Worm (Caenorhabditis elegans) whole organism, L1 larva: ENCODE data around the gene spe-51.

Source experiments
- C04F5.9 ChIP-seq: sonication (generic microtip); optimal IDR thresholded peaks from 2 replicates; lab custom pipeline; 2016; ENCODE audit warnings: missing genetic modification characterization, missing compliant biosample characterization
- C34B4.2 ChIP-seq: sonication (generic microtip); optimal IDR thresholded peaks from 2 replicates; lab custom pipeline; 2017; ENCODE audit warnings: mild to moderate bottlenecking, missing genetic modification characterization, missing compliant biosample characterization
- F16B12.6 ChIP-seq: fragments of 150-350 bp; optimal IDR thresholded peaks from 2 replicates; lab custom pipeline; 2014; ENCODE audit warnings: missing biosample characterization, missing genetic modification characterization
- Y116A8C.19 ChIP-seq: sonication (generic microtip); optimal IDR thresholded peaks from 2 replicates; lab custom pipeline; 2016; ENCODE audit warnings: missing compliant biosample characterization, missing genetic modification characterization, borderline replicate concordance
- aly-2 ChIP-seq: fragments of 150-350 bp; optimal IDR thresholded peaks from 2 replicates; lab custom pipeline; 2014; ENCODE audit warnings: missing biosample characterization, missing genetic modification characterization
- blmp-1 ChIP-seq: fragments of 150-350 bp; optimal IDR thresholded peaks from 2 replicates; lab custom pipeline; 2014; ENCODE audit warnings: missing biosample characterization, missing genetic modification characterization
- ceh-8 ChIP-seq: fragments of 200-800 bp; sonication (Bioruptor generic); optimal IDR thresholded peaks from 2 replicates; lab custom pipeline; 2018; ENCODE audit warnings: mild to moderate bottlenecking, missing genetic modification characterization, moderate library complexity, missing compliant biosample characterization
- ceh-82 ChIP-seq, 3 experiments: fragments of 150-350 bp in 1 of 3; sonication (generic microtip) in 2 of 3; optimal IDR thresholded peaks; 2 replicates each; lab custom pipeline; 2014 to 2017; ENCODE audit warnings: missing biosample characterization in 3 of 3, missing genetic modification characterization in 3 of 3
- ceh-90 ChIP-seq: sonication (generic microtip); optimal IDR thresholded peaks from 2 replicates; lab custom pipeline; 2016; ENCODE audit warnings: missing genetic modification characterization, missing compliant biosample characterization
- ces-1 ChIP-seq: fragments of 150-350 bp; optimal IDR thresholded peaks from 2 replicates; lab custom pipeline; 2014; ENCODE audit warnings: missing biosample characterization, missing genetic modification reagents, missing genetic modification characterization
- efl-3 ChIP-seq: fragments of 200-800 bp; sonication (Bioruptor generic); optimal IDR thresholded peaks from 2 replicates; lab custom pipeline; 2018; ENCODE audit warnings: mild to moderate bottlenecking, missing genetic modification characterization, missing compliant biosample characterization
- egl-13 ChIP-seq: sonication (generic microtip); optimal IDR thresholded peaks from 2 replicates; lab custom pipeline; 2016; ENCODE audit warnings: missing genotype, missing genetic modification reagents, missing genetic modification characterization, missing compliant biosample characterization
- egl-27 ChIP-seq, 2 experiments: fragments of 150-350 bp in 1 of 2; sonication (generic microtip); optimal IDR thresholded peaks; 3 replicates each; lab custom pipeline; 2017 to 2018; ENCODE audit warnings: missing biosample characterization in 2 of 2, missing genetic modification characterization in 2 of 2, missing genetic modification reagents in 2 of 2
- elt-2 ChIP-seq: sonication (generic microtip); optimal IDR thresholded peaks from 2 replicates; lab custom pipeline; 2016; ENCODE audit warnings: missing genetic modification characterization, mild to moderate bottlenecking, inconsistent platforms, missing compliant biosample characterization, missing genetic modification reagents
- ets-5 ChIP-seq: fragments of 200-800 bp; sonication (Bioruptor generic); IDR thresholded peaks from 2 replicates; pipeline ENCODE4 v1.3.6; 2022; ENCODE audit warnings: missing genetic modification characterization, missing compliant biosample characterization
- fkh-10 ChIP-seq: sonication (generic microtip); optimal IDR thresholded peaks from 2 replicates; lab custom pipeline; 2017; ENCODE audit warnings: missing biosample characterization, missing genetic modification reagents, missing genetic modification characterization
- fkh-4 ChIP-seq: sonication (generic microtip); optimal IDR thresholded peaks from 2 replicates; lab custom pipeline; 2016; ENCODE audit warnings: missing compliant biosample characterization, missing genetic modification characterization, borderline replicate concordance
- fkh-8 ChIP-seq: sonication (generic microtip); optimal IDR thresholded peaks from 2 replicates; lab custom pipeline; 2016; ENCODE audit warnings: mild to moderate bottlenecking, missing genetic modification characterization, missing compliant biosample characterization
- fos-1 ChIP-seq: fragments of 150-350 bp; optimal IDR thresholded peaks from 2 replicates; lab custom pipeline; 2014; ENCODE audit warnings: missing biosample characterization, missing genetic modification characterization
- grh-1 ChIP-seq: fragments of 200-800 bp; sonication (Bioruptor generic); IDR thresholded peaks from 2 replicates; pipeline ENCODE4 v1.3.6; 2022; ENCODE audit warnings: missing genetic modification reagents, missing genetic modification characterization, missing compliant biosample characterization
- hlh-17 ChIP-seq: fragments of 200-800 bp; sonication (Bioruptor generic); optimal IDR thresholded peaks from 2 replicates; lab custom pipeline; 2018; ENCODE audit warnings: missing genetic modification characterization, mild to moderate bottlenecking, missing compliant biosample characterization, moderate library complexity, borderline replicate concordance
- hlh-4 ChIP-seq: sonication (generic microtip); optimal IDR thresholded peaks from 2 replicates; lab custom pipeline; 2016; ENCODE audit warnings: mild to moderate bottlenecking, missing genetic modification characterization, missing compliant biosample characterization
- irx-1 ChIP-seq: sonication (generic microtip); optimal IDR thresholded peaks from 2 replicates; lab custom pipeline; 2016; ENCODE audit warnings: missing genetic modification characterization, missing compliant biosample characterization
- lin-13 ChIP-seq: fragments of 150-350 bp; optimal IDR thresholded peaks from 2 replicates; lab custom pipeline; 2014; ENCODE audit warnings: missing biosample characterization, missing genetic modification reagents, missing genetic modification characterization
- lin-14 ChIP-seq: fragments of 200-800 bp; sonication (Bioruptor generic); optimal IDR thresholded peaks from 2 replicates; lab custom pipeline; 2018; ENCODE audit warnings: mild to moderate bottlenecking, missing genetic modification characterization, moderate library complexity, missing compliant biosample characterization
- lin-15B ChIP-seq: fragments of 150-350 bp; sonication (generic microtip); optimal IDR thresholded peaks from 3 replicates; lab custom pipeline; 2014; ENCODE audit warnings: missing biosample characterization, missing genetic modification characterization
- lin-35 ChIP-seq, 2 experiments: fragments of 150-350 bp; optimal IDR thresholded peaks; 2 replicates each; lab custom pipeline; 2014; ENCODE audit warnings: missing biosample characterization in 2 of 2, missing genetic modification characterization in 2 of 2, missing genetic modification reagents in 2 of 2
- lir-3 ChIP-seq: sonication (generic microtip); optimal IDR thresholded peaks from 2 replicates; lab custom pipeline; 2016; ENCODE audit warnings: mild to moderate bottlenecking, missing genetic modification characterization, moderate library complexity, missing compliant biosample characterization; ENCODE audit not compliant: poor library complexity
- lsy-2 ChIP-seq, 2 experiments: fragments of 150-350 bp; optimal IDR thresholded peaks; 2 replicates each; lab custom pipeline; 2014; ENCODE audit warnings: missing biosample characterization in 2 of 2, missing genetic modification characterization in 2 of 2
- mab-9 ChIP-seq: fragments of 200-800 bp; sonication (Bioruptor generic); IDR thresholded peaks from 2 replicates; pipeline ENCODE4 v1.3.6; 2022; ENCODE audit warnings: missing genetic modification reagents, missing genetic modification characterization, missing compliant biosample characterization
- mdl-1 ChIP-seq, 2 experiments: fragments of 150-350 bp; optimal IDR thresholded peaks; 2 replicates each; lab custom pipeline; 2014 to 2017; ENCODE audit warnings: missing biosample characterization in 2 of 2, missing genetic modification characterization in 2 of 2, inconsistent platforms in 1 of 2
- mef-2 ChIP-seq: fragments of 150-350 bp; optimal IDR thresholded peaks from 2 replicates; lab custom pipeline; 2014; ENCODE audit warnings: missing biosample characterization, missing genetic modification characterization
- nhr-11 ChIP-seq: fragments of 150-350 bp; optimal IDR thresholded peaks from 2 replicates; lab custom pipeline; 2014; ENCODE audit warnings: missing biosample characterization, missing genetic modification characterization
- nhr-47 ChIP-seq: sonication (generic microtip); optimal IDR thresholded peaks from 2 replicates; lab custom pipeline; 2016; ENCODE audit warnings: mild to moderate bottlenecking, missing genetic modification characterization, moderate library complexity, missing compliant biosample characterization
- nhr-71 ChIP-seq: sonication (generic microtip); optimal IDR thresholded peaks from 2 replicates; lab custom pipeline; 2016; ENCODE audit warnings: mild to moderate bottlenecking, missing genetic modification characterization, moderate library complexity, missing compliant biosample characterization
- nhr-76 ChIP-seq: sonication (generic microtip); optimal IDR thresholded peaks from 2 replicates; lab custom pipeline; 2017; ENCODE audit warnings: missing biosample characterization, missing genetic modification characterization
- nhr-85 ChIP-seq: sonication (generic microtip); peaks from one replicate; lab custom pipeline; 2016; ENCODE audit warnings: missing genetic modification characterization, inconsistent platforms, missing compliant biosample characterization
- pag-3 ChIP-seq: sonication (generic microtip); optimal IDR thresholded peaks from 2 replicates; lab custom pipeline; 2017; ENCODE audit warnings: missing genetic modification characterization, mild to moderate bottlenecking, missing compliant biosample characterization, antibody characterized with exemption, borderline replicate concordance; ENCODE audit not compliant: insufficient read depth
- pax-3 ChIP-seq: fragments of 200-800 bp; sonication (Bioruptor generic); optimal IDR thresholded peaks from 2 replicates; lab custom pipeline; 2018; ENCODE audit warnings: mild to moderate bottlenecking, missing genetic modification characterization, moderate library complexity, missing compliant biosample characterization
- pqm-1 ChIP-seq: sonication (generic microtip); optimal IDR thresholded peaks from 3 replicates; lab custom pipeline; 2017; ENCODE audit warnings: missing biosample characterization, missing genetic modification characterization
- rnt-1 ChIP-seq: sonication (generic microtip); optimal IDR thresholded peaks from 2 replicates; lab custom pipeline; 2016; ENCODE audit warnings: mild to moderate bottlenecking, missing genetic modification characterization, moderate library complexity, missing compliant biosample characterization
- snu-23 ChIP-seq: sonication (generic microtip); optimal IDR thresholded peaks from 2 replicates; lab custom pipeline; 2016; ENCODE audit warnings: missing genetic modification characterization, missing compliant biosample characterization
- sox-4 ChIP-seq: sonication (generic microtip); optimal IDR thresholded peaks from 2 replicates; lab custom pipeline; 2016; ENCODE audit warnings: missing genetic modification characterization, missing compliant biosample characterization
- sptf-1 ChIP-seq: fragments of 150-350 bp; optimal IDR thresholded peaks from 2 replicates; lab custom pipeline; 2014; ENCODE audit warnings: missing biosample characterization, missing genetic modification characterization
- swsn-7 ChIP-seq: sonication (generic microtip); optimal IDR thresholded peaks from 2 replicates; lab custom pipeline; 2016; ENCODE audit warnings: missing genetic modification characterization, missing compliant biosample characterization
- tbx-2 ChIP-seq: sonication (generic microtip); optimal IDR thresholded peaks from 2 replicates; lab custom pipeline; 2016; ENCODE audit warnings: missing genetic modification characterization, missing compliant biosample characterization
- tlp-1 ChIP-seq: fragments of 150-350 bp; optimal IDR thresholded peaks from 2 replicates; lab custom pipeline; 2014; ENCODE audit warnings: missing biosample characterization, missing genetic modification characterization
- unc-130 ChIP-seq: fragments of 150-350 bp; optimal IDR thresholded peaks from 2 replicates; lab custom pipeline; 2017; ENCODE audit warnings: missing biosample characterization, missing genetic modification characterization, inconsistent platforms
- unc-86 ChIP-seq: sonication (generic microtip); optimal IDR thresholded peaks from 2 replicates; lab custom pipeline; 2016; ENCODE audit warnings: missing genetic modification characterization, missing compliant biosample characterization
- zag-1 ChIP-seq: fragments of 150-350 bp; optimal IDR thresholded peaks from 2 replicates; lab custom pipeline; 2014; ENCODE audit warnings: missing biosample characterization, missing genetic modification characterization
- zip-4 ChIP-seq: fragments of 200-800 bp; sonication (Bioruptor generic); optimal IDR thresholded peaks from 2 replicates; lab custom pipeline; 2018; ENCODE audit warnings: mild to moderate bottlenecking, missing genetic modification characterization, moderate library complexity, missing compliant biosample characterization
- ztf-11 ChIP-seq, 2 experiments: sonication (generic microtip); optimal IDR thresholded peaks; 2 replicates each; lab custom pipeline; 2016 to 2017; ENCODE audit warnings: missing genetic modification characterization in 2 of 2, missing biosample characterization in 1 of 2, missing compliant biosample characterization in 1 of 2
- ztf-4 ChIP-seq: fragments of 150-350 bp; optimal IDR thresholded peaks from 2 replicates; lab custom pipeline; 2014; ENCODE audit warnings: missing biosample characterization, missing genetic modification characterization

Gene spe-51

ce11 chrIV:4705182-4705581 lies 12.6 kb downstream of the spe-51 start:
- TF ChIP-seq unc-86 (tag; lab: Kevin White, UChicago) (no peak), ztf-4 (tag; lab: Kevin White, UChicago) (no peak), ceh-90 (tag; lab: Kevin White, UChicago) (no peak), C04F5.9 (tag; lab: Kevin White, UChicago) (no peak), mab-9 (no peak), swsn-7 (tag; lab: Kevin White, UChicago) (peak; percentile 56), egl-13 (tag; lab: Kevin White, UChicago) (no peak), lin-14 (GFP tag; lab: Kevin White, UChicago) (peak; percentile 94), mef-2 (tag; lab: Kevin White, UChicago) (no peak), hlh-17 (GFP tag; lab: Kevin White, UChicago) (no peak), ztf-11 (tag; optimal IDR thresholded peaks at IDR 0.05; lab: Kevin White, UChicago) (no peak), lin-35 (GFP tag; optimal IDR thresholded peaks at IDR 0.05; lab: Kevin White, UChicago) (peak; percentile 58 to 59), fos-1 (peak; percentile 24), pag-3 (no peak), grh-1 (no peak), zag-1 (tag; lab: Kevin White, UChicago) (no peak), pax-3 (tag; lab: Kevin White, UChicago) (no peak), Y116A8C.19 (no peak), egl-27 (tag; optimal IDR thresholded peaks at IDR 0.05; lab: Kevin White, UChicago) (no peak), nhr-76 (no peak), nhr-47 (tag; lab: Kevin White, UChicago) (peak; percentile 64), ets-5 (GFP tag; lab: Robert Waterston, UW) (no peak), nhr-71 (tag; lab: Kevin White, UChicago) (peak; percentile 75), fkh-10 (GFP tag; lab: Kevin White, UChicago) (no peak), nhr-85 (tag; lab: Kevin White, UChicago) (no peak), pqm-1 (tag; lab: Kevin White, UChicago) (no peak), lsy-2 (tag; optimal IDR thresholded peaks at IDR 0.05; lab: Kevin White, UChicago) (peak; percentile 42 to 72), nhr-11 (tag; lab: Kevin White, UChicago) (no peak), sptf-1 (tag; lab: Kevin White, UChicago) (no peak), ceh-8 (GFP tag; lab: Kevin White, UChicago) (no peak), sox-4 (no peak), fkh-8 (tag; lab: Kevin White, UChicago) (peak; percentile 59), F16B12.6 (tag; lab: Kevin White, UChicago) (peak; percentile 43), mdl-1 (tag; optimal IDR thresholded peaks at IDR 0.05; lab: Kevin White, UChicago) (peak in 1 of 2 experiments; percentile 42), lin-15B (peak; percentile 47), aly-2 (tag; lab: Kevin White, UChicago) (no peak), hlh-4 (tag; lab: Kevin White, UChicago) (no peak), blmp-1 (no peak), lin-13 (no peak), C34B4.2 (tag; lab: Kevin White, UChicago) (no peak), snu-23 (GFP tag; lab: Kevin White, UChicago) (peak; percentile 75), unc-130 (tag; lab: Kevin White, UChicago) (peak; percentile 31), fkh-4 (tag; lab: Kevin White, UChicago) (no peak), rnt-1 (peak; percentile 81), zip-4 (GFP tag; lab: Kevin White, UChicago) (peak; percentile 12), irx-1 (tag; lab: Kevin White, UChicago) (no peak), lir-3 (tag; lab: Kevin White, UChicago) (no peak), ces-1 (GFP tag; lab: Kevin White, UChicago) (no peak), tlp-1 (no peak), efl-3 (GFP tag; lab: Kevin White, UChicago) (no peak), tbx-2 (peak; percentile 61), elt-2 (tag; lab: Kevin White, UChicago) (peak; percentile 3), ceh-82 (tag; optimal IDR thresholded peaks at IDR 0.05; lab: Kevin White, UChicago) (peak; percentile 33 to 54 (median 37))
